Fruit fly (Drosophila melanogaster) whole organism, embryonic: ENCODE data around the gene Cul6.
A peak's percentile ranks its signal among the peaks of the same experiment; 100 is the strongest.

Experiments
- Aef1 ChIP-seq: fragments of 200-800 bp; sonication (Bioruptor generic); IDR thresholded peaks from 3 replicates; pipeline ENCODE4 v1.3.6; 2022; ENCODE audit warnings: missing biosample characterization, missing genetic modification characterization
- Asciz ChIP-seq: fragments of 200-800 bp; sonication (Bioruptor generic); optimal IDR thresholded peaks from 2 replicates; lab custom pipeline; 2017; ENCODE audit warnings: missing biosample characterization, mild to moderate bottlenecking, missing genetic modification characterization, missing genetic modification reagents
- Atf-2 ChIP-seq: fragments of 200-800 bp; sonication (Bioruptor generic); optimal IDR thresholded peaks from 2 replicates; lab custom pipeline; 2016; ENCODE audit warnings: missing biosample characterization, missing genetic modification characterization
- Bteb2 ChIP-seq: fragments of 200-800 bp; sonication (Bioruptor generic); optimal IDR thresholded peaks from 2 replicates; lab custom pipeline; 2016; ENCODE audit warnings: missing biosample characterization, missing genetic modification characterization
- CG1024 ChIP-seq: fragments of 200-800 bp; sonication (Bioruptor generic); IDR thresholded peaks from 2 replicates; pipeline ENCODE4 v1.3.6; 2022; ENCODE audit warnings: missing biosample characterization, missing genetic modification characterization
- CG11085 ChIP-seq: fragments of 200-800 bp; sonication (Bioruptor generic); IDR thresholded peaks from 2 replicates; pipeline ENCODE4 v1.3.6; 2022; ENCODE audit warnings: missing biosample characterization, missing genetic modification characterization
- CG11504 ChIP-seq: fragments of 200-800 bp; sonication (Bioruptor generic); optimal IDR thresholded peaks from 3 replicates; lab custom pipeline; 2019; ENCODE audit warnings: missing biosample characterization, mild to moderate bottlenecking, missing genetic modification characterization, moderate library complexity
- CG11696 ChIP-seq: fragments of 200-800 bp; sonication (Bioruptor generic); IDR thresholded peaks from 2 replicates; pipeline ENCODE4 v1.3.6; 2022; ENCODE audit warnings: missing biosample characterization, missing genetic modification characterization
- CG11723 ChIP-seq: fragments of 200-800 bp; sonication (Bioruptor generic); optimal IDR thresholded peaks from 2 replicates; lab custom pipeline; 2017; ENCODE audit warnings: missing biosample characterization, mild to moderate bottlenecking, missing genetic modification characterization
- CG12155 ChIP-seq: fragments of 200-800 bp; sonication (Bioruptor generic); optimal IDR thresholded peaks from 3 replicates; lab custom pipeline; 2016; ENCODE audit warnings: missing biosample characterization, missing genetic modification characterization
- CG13296 ChIP-seq: fragments of 200-800 bp; sonication (Bioruptor generic); optimal IDR thresholded peaks from 3 replicates; lab custom pipeline; 2018; ENCODE audit warnings: missing biosample characterization, mild to moderate bottlenecking, missing genetic modification characterization
- CG2129 ChIP-seq: fragments of 200-800 bp; sonication (Bioruptor generic); IDR thresholded peaks from 2 replicates; pipeline ENCODE4 v1.3.6; 2022; ENCODE audit warnings: missing biosample characterization, missing genetic modification characterization; ENCODE audit not compliant: partially characterized antibody
- CG2202 ChIP-seq: fragments of 200-800 bp; sonication (Bioruptor generic); optimal IDR thresholded peaks from 2 replicates; lab custom pipeline; 2018; ENCODE audit warnings: missing biosample characterization, mild to moderate bottlenecking, missing genetic modification characterization
- CG4282 ChIP-seq: fragments of 200-800 bp; sonication (Bioruptor generic); optimal IDR thresholded peaks from 2 replicates; lab custom pipeline; 2016; ENCODE audit warnings: missing biosample characterization, missing genetic modification characterization
- CG6683 ChIP-seq: fragments of 200-800 bp; sonication (Bioruptor generic); optimal IDR thresholded peaks from 2 replicates; lab custom pipeline; 2017; ENCODE audit warnings: missing biosample characterization, mild to moderate bottlenecking, missing genetic modification characterization, missing genetic modification reagents
- CG7271 ChIP-seq: fragments of 200-800 bp; sonication (Bioruptor generic); optimal IDR thresholded peaks from 2 replicates; lab custom pipeline; 2018; ENCODE audit warnings: missing biosample characterization, mild to moderate bottlenecking, missing genetic modification characterization, moderate library complexity
- CG7928 ChIP-seq: fragments of 200-800 bp; sonication (Bioruptor generic); optimal IDR thresholded peaks from 2 replicates; lab custom pipeline; 2017; ENCODE audit warnings: missing biosample characterization, mild to moderate bottlenecking, missing genetic modification characterization
- CTCF ChIP-seq: fragments of 200-800 bp; sonication (Bioruptor generic); optimal IDR thresholded peaks from 2 replicates; lab custom pipeline; 2017; ENCODE audit warnings: missing biosample characterization, mild to moderate bottlenecking, missing genetic modification characterization, moderate library complexity
- Camta ChIP-seq: fragments of 200-800 bp; sonication (Bioruptor generic); optimal IDR thresholded peaks from 2 replicates; lab custom pipeline; 2016; ENCODE audit warnings: missing biosample characterization, missing genetic modification characterization
- CrebB ChIP-seq: fragments of 200-800 bp; sonication (Bioruptor generic); optimal IDR thresholded peaks from 3 replicates; lab custom pipeline; 2018; ENCODE audit warnings: missing biosample characterization, mild to moderate bottlenecking, missing genetic modification characterization
- D19A ChIP-seq: fragments of 200-800 bp; optimal IDR thresholded peaks from 3 replicates; lab custom pipeline; 2019; ENCODE audit warnings: missing biosample characterization, mild to moderate bottlenecking, missing genetic modification characterization, moderate library complexity
- ERR ChIP-seq: fragments of 200-800 bp; sonication (Bioruptor generic); optimal IDR thresholded peaks from 2 replicates; lab custom pipeline; 2016; ENCODE audit warnings: missing biosample characterization, missing genetic modification characterization
- HHEX ChIP-seq: fragments of 200-800 bp; sonication (Bioruptor generic); optimal IDR thresholded peaks from 3 replicates; lab custom pipeline; 2017; ENCODE audit warnings: missing biosample characterization, mild to moderate bottlenecking, missing genetic modification characterization, missing genetic modification reagents
- HmgD ChIP-seq: fragments of 200-800 bp; sonication (Bioruptor generic); optimal IDR thresholded peaks from 3 replicates; lab custom pipeline; 2016; ENCODE audit warnings: missing biosample characterization, missing genetic modification characterization
- Hmr ChIP-seq: fragments of 200-800 bp; sonication (Bioruptor generic); optimal IDR thresholded peaks from 3 replicates; lab custom pipeline; 2017; ENCODE audit warnings: mild to moderate bottlenecking, missing biosample characterization, missing genetic modification reagents, missing genetic modification characterization
- Hsf ChIP-seq: fragments of 200-800 bp; sonication (Bioruptor generic); optimal IDR thresholded peaks from 3 replicates; lab custom pipeline; 2016; ENCODE audit warnings: missing biosample characterization, missing genetic modification characterization
- Neu2 ChIP-seq: fragments of 200-800 bp; sonication (Bioruptor generic); optimal IDR thresholded peaks from 3 replicates; lab custom pipeline; 2016; ENCODE audit warnings: missing biosample characterization, missing genetic modification characterization, borderline replicate concordance
- Oli ChIP-seq: fragments of 200-800 bp; sonication (Bioruptor generic); optimal IDR thresholded peaks from 2 replicates; lab custom pipeline; 2018; ENCODE audit warnings: missing biosample characterization, mild to moderate bottlenecking, missing genetic modification characterization, moderate library complexity
- Sin3A ChIP-seq: fragments of >200 bp; optimal IDR thresholded peaks from 2 replicates; lab custom pipeline; 2018
- Spps ChIP-seq: fragments of 200-800 bp; sonication (Bioruptor generic); optimal IDR thresholded peaks from 2 replicates; lab custom pipeline; 2018; ENCODE audit warnings: missing biosample characterization, mild to moderate bottlenecking, missing genetic modification characterization
- Tbp ChIP-seq: fragments of >200 bp; optimal IDR thresholded peaks from 2 replicates; lab custom pipeline; 2018; ENCODE audit warnings: missing biosample characterization, missing genetic modification characterization
- Vsx1 ChIP-seq: fragments of 200-800 bp; sonication (Bioruptor generic); optimal IDR thresholded peaks from 2 replicates; lab custom pipeline; 2017; ENCODE audit warnings: missing biosample characterization, mild to moderate bottlenecking, missing genetic modification characterization, missing genetic modification reagents
- YL-1 ChIP-seq: fragments of 200-800 bp; sonication (Bioruptor generic); optimal IDR thresholded peaks from 3 replicates; lab custom pipeline; 2017; ENCODE audit warnings: missing biosample characterization, mild to moderate bottlenecking, missing genetic modification characterization
- aop ChIP-seq: fragments of 200-800 bp; sonication (Bioruptor generic); IDR thresholded peaks from 2 replicates; pipeline ENCODE4 v1.3.6; 2022; ENCODE audit warnings: missing biosample characterization, missing genetic modification characterization
- bsh ChIP-seq, 2 experiments: fragments of 200-800 bp; sonication (Bioruptor generic); optimal IDR thresholded peaks; 2 replicates each; lab custom pipeline; 2017 to 2018; ENCODE audit warnings: mild to moderate bottlenecking in 2 of 2, missing biosample characterization in 2 of 2, missing genetic modification characterization in 2 of 2, moderate library complexity in 1 of 2
- cas ChIP-seq: fragments of 200-800 bp; sonication (Bioruptor generic); IDR thresholded peaks from 2 replicates; pipeline ENCODE4 v1.3.6; 2022; ENCODE audit warnings: missing biosample characterization, missing genetic modification characterization
- cwo ChIP-seq: fragments of 200-800 bp; sonication (Bioruptor generic); optimal IDR thresholded peaks from 3 replicates; lab custom pipeline; 2017; ENCODE audit warnings: missing biosample characterization, missing genetic modification characterization, mild to moderate bottlenecking, moderate library complexity, missing genetic modification reagents
- disco-r ChIP-seq: fragments of 200-800 bp; sonication (Bioruptor generic); optimal IDR thresholded peaks from 2 replicates; lab custom pipeline; 2016; ENCODE audit warnings: missing biosample characterization, missing genetic modification characterization
- esg ChIP-seq: fragments of 200-800 bp; sonication (Bioruptor generic); conservative IDR thresholded peaks from 2 replicates; pipeline ENCODE4 v1.3.6; 2022; ENCODE audit warnings: missing biosample characterization, missing genetic modification characterization
- fu2 ChIP-seq: fragments of 200-800 bp; sonication (Bioruptor generic); optimal IDR thresholded peaks from 2 replicates; lab custom pipeline; 2016; ENCODE audit warnings: missing biosample characterization, missing genetic modification characterization
- h ChIP-seq: fragments of >200 bp; optimal IDR thresholded peaks from 2 replicates; lab custom pipeline; 2017
- klu ChIP-seq: fragments of 200-800 bp; sonication (Bioruptor generic); IDR thresholded peaks from 2 replicates; pipeline ENCODE4 v1.3.6; 2022; ENCODE audit warnings: missing biosample characterization, missing genetic modification characterization
- kni ChIP-seq: fragments of 200-800 bp; sonication (Bioruptor generic); optimal IDR thresholded peaks from 3 replicates; lab custom pipeline; 2017; ENCODE audit warnings: mild to moderate bottlenecking, missing biosample characterization, missing genetic modification reagents, missing genetic modification characterization
- mld ChIP-seq: fragments of 200-800 bp; sonication (Bioruptor generic); IDR thresholded peaks from 3 replicates; pipeline ENCODE4 v1.3.6; 2022; ENCODE audit warnings: missing biosample characterization, missing genetic modification characterization; ENCODE audit not compliant: partially characterized antibody
- pnt ChIP-seq: fragments of 200-800 bp; sonication (Bioruptor generic); optimal IDR thresholded peaks from 3 replicates; lab custom pipeline; 2016; ENCODE audit warnings: missing biosample characterization, missing genetic modification characterization
- sisA ChIP-seq: fragments of 200-800 bp; sonication (Bioruptor generic); IDR thresholded peaks from 2 replicates; pipeline ENCODE4 v1.3.6; 2022; ENCODE audit warnings: missing biosample characterization, missing genetic modification characterization
- slp2 ChIP-seq: fragments of 200-800 bp; sonication (Bioruptor generic); optimal IDR thresholded peaks from 2 replicates; lab custom pipeline; 2016; ENCODE audit warnings: missing biosample characterization, missing genetic modification characterization
- tll ChIP-seq, 2 experiments: fragments of 200-800 bp in 1 of 2; fragments of >200 bp in 1 of 2; sonication (Bioruptor generic) in 1 of 2; optimal IDR thresholded peaks; 2 replicates each; lab custom pipeline; 2017 to 2019; ENCODE audit warnings: missing biosample characterization in 2 of 2, missing genetic modification characterization in 2 of 2, mild to moderate bottlenecking in 1 of 2, moderate library complexity in 1 of 2
- tup ChIP-seq: fragments of 200-800 bp; sonication (Bioruptor generic); optimal IDR thresholded peaks from 2 replicates; lab custom pipeline; 2016; ENCODE audit warnings: missing biosample characterization, mild to moderate bottlenecking, missing genetic modification characterization, moderate library complexity
- wek ChIP-seq: fragments of 200-800 bp; sonication (Bioruptor generic); optimal IDR thresholded peaks from 3 replicates; lab custom pipeline; 2018; ENCODE audit warnings: missing biosample characterization, mild to moderate bottlenecking, missing genetic modification characterization, moderate library complexity

Cul6 gene

dm6 chr3L:13015823-13016465, 4.5 kb upstream of the Cul6 start, which contains the start of gene CG11267 (continued):
- no peak for TF ChIP-seq Sin3A (lab: Kevin White, UChicago)
- TF ChIP-seq h (lab: Kevin White, UChicago), result no peak
- peak; percentile 93 for TF ChIP-seq esg (GFP tag; lab: Robert Waterston, UW)
- TF ChIP-seq slp2, result peak; percentile 67
- TF ChIP-seq CG11085 (GFP tag; lab: Robert Waterston, UW), result peak; percentile 81
- TF ChIP-seq CrebB, result peak; percentile 59
- TF ChIP-seq CG2202 (tag; lab: Kevin White, UChicago), result peak; percentile 47
- TF ChIP-seq YL-1, result peak; percentile 39
- TF ChIP-seq HHEX, result peak; percentile 87
- peak; percentile 68 for TF ChIP-seq CG12155
- peak; percentile 78 for TF ChIP-seq Oli (tag; lab: Kevin White, UChicago)
- peak; percentile 81 for TF ChIP-seq Hmr
- peak; percentile 58 for TF ChIP-seq CG7928 (GFP tag; lab: Kevin White, UChicago)
- peak; percentile 33 for TF ChIP-seq ERR (GFP tag; lab: Kevin White, UChicago)
- TF ChIP-seq Hsf, result peak; percentile 82
- TF ChIP-seq CG4282 (GFP tag; lab: Kevin White, UChicago), result peak; percentile 60
- TF ChIP-seq fu2 (GFP tag; lab: Kevin White, UChicago), result peak; percentile 70
- peak; percentile 63 for TF ChIP-seq Spps
- no peak for TF ChIP-seq kni (GFP tag; lab: Kevin White, UChicago)
- TF ChIP-seq Camta (GFP tag; lab: Kevin White, UChicago), result peak; percentile 59
- TF ChIP-seq Tbp (GFP tag; lab: Kevin White, UChicago), result no peak
- peak; percentile 81 for TF ChIP-seq klu (GFP tag; lab: Robert Waterston, UW)
- TF ChIP-seq CG7271 (tag; lab: Kevin White, UChicago), result no peak
- no peak for TF ChIP-seq tll (GFP tag; optimal IDR thresholded peaks at IDR 0.05; lab: Kevin White, UChicago)
- no peak for TF ChIP-seq mld (GFP tag; lab: Robert Waterston, UW)
- peak; percentile 49 for TF ChIP-seq CG11723 (GFP tag; lab: Kevin White, UChicago)
- no peak for TF ChIP-seq CG2129
- TF ChIP-seq HmgD (GFP tag; lab: Kevin White, UChicago), result peak; percentile 76
- peak; percentile 43 for TF ChIP-seq CTCF (GFP tag; lab: Kevin White, UChicago)
- peak; percentile 72 for TF ChIP-seq Atf-2
- TF ChIP-seq cas (GFP tag; lab: Robert Waterston, UW), result peak; percentile 77; the same call in 1 of the 2 replicates
- peak; percentile 27 for TF ChIP-seq disco-r (GFP tag; lab: Kevin White, UChicago)
- TF ChIP-seq CG1024, result peak; percentile 91
- peak; percentile 78 for TF ChIP-seq D19A (tag; lab: Kevin White, UChicago)
- peak; percentile 73 for TF ChIP-seq tup (GFP tag; lab: Kevin White, UChicago)
- TF ChIP-seq Asciz (GFP tag; lab: Kevin White, UChicago), result peak; percentile 78
- no peak for TF ChIP-seq Neu2 (GFP tag; lab: Kevin White, UChicago)
- peak; percentile 70 for TF ChIP-seq Bteb2 (GFP tag; lab: Kevin White, UChicago)
- peak; percentile 66 to 78 for TF ChIP-seq bsh (GFP tag; optimal IDR thresholded peaks at IDR 0.05; lab: Kevin White, UChicago)
- TF ChIP-seq CG11504 (tag; lab: Kevin White, UChicago), result peak; percentile 90
- peak; percentile 91 for TF ChIP-seq CG13296
- peak; percentile 65 for TF ChIP-seq CG6683 (GFP tag; lab: Kevin White, UChicago)
- TF ChIP-seq Vsx1, result peak; percentile 65
- TF ChIP-seq cwo (GFP tag; lab: Kevin White, UChicago), result peak; percentile 84
- peak; percentile 74 for TF ChIP-seq wek (GFP tag; lab: Kevin White, UChicago)
- peak; percentile 89 for TF ChIP-seq Aef1 (GFP tag; lab: Robert Waterston, UW)
- TF ChIP-seq CG11696 (GFP tag; lab: Robert Waterston, UW), result peak; percentile 87
- TF ChIP-seq aop, result peak; percentile 85
- peak; percentile 93 for TF ChIP-seq sisA (GFP tag; lab: Robert Waterston, UW)
- TF ChIP-seq pnt (GFP tag; lab: Kevin White, UChicago), result peak; percentile 80
